Worm (Caenorhabditis elegans) whole organism, mixed stage, embryonic: ENCODE measurements around the gene W07E6.5.

Source experiments
- unc-62 ChIP-seq: fragments of 150-350 bp; optimal IDR thresholded peaks from 2 replicates; lab custom pipeline; 2014; ENCODE audit warnings: missing biosample characterization, missing genetic modification reagents, missing genetic modification characterization
- ztf-11 ChIP-seq: fragments of 150-350 bp; optimal IDR thresholded peaks from 2 replicates; lab custom pipeline; 2014; ENCODE audit warnings: missing biosample characterization, missing genetic modification characterization

DNA sequence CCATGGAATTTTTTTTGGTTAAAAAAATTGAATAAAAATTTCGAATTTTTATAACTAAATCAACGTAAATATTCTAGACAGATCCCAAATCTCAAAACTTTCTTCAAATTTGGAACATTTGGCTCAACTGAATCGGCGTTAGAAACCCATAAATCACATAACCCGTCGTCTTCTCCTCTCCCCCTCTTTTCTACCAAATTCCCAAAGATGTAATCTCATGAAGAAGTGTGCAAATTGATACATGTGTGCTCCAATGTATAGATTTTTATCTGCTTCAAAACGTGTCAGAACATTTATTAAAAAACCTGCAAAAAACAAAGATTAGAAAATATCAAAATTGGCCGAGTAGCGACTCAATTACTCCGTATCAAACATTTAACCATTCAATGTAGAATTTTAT is 39.3 kb downstream of the W07E6.5 start:
- TF ChIP-seq ztf-11 (tag; lab: Kevin White, UChicago) (no peak), unc-62 (GFP tag; lab: Kevin White, UChicago) (no peak)
